Worm (Caenorhabditis elegans) whole organism, L2 larva: ENCODE measurements around the gene hecw-1.
"Not testable (repeated sequence)": the region's sequence is repeated elsewhere in the genome, so short reads cannot be mapped to it uniquely, and the experiment has no call there.

ENCODE experiments used
- C34F6.9 ChIP-seq: fragments of 150-350 bp; optimal IDR thresholded peaks from 2 replicates; lab custom pipeline; 2014; ENCODE audit warnings: missing biosample characterization, missing genetic modification characterization
- F13H6.1 ChIP-seq: sonication (generic microtip); optimal IDR thresholded peaks from 2 replicates; lab custom pipeline; 2016; ENCODE audit warnings: missing genetic modification characterization, missing compliant biosample characterization
- R02D3.7 ChIP-seq: fragments of 150-350 bp; optimal IDR thresholded peaks from 2 replicates; lab custom pipeline; 2014; ENCODE audit warnings: missing biosample characterization, missing genetic modification characterization
- ZK546.5 ChIP-seq: sonication (generic microtip); optimal IDR thresholded peaks from 2 replicates; lab custom pipeline; 2017; ENCODE audit warnings: missing biosample characterization, missing genetic modification characterization
- alr-1 ChIP-seq: fragments of 150-350 bp; optimal IDR thresholded peaks from 2 replicates; lab custom pipeline; 2014; ENCODE audit warnings: missing biosample characterization, missing genetic modification characterization
- aly-2 ChIP-seq: fragments of 150-350 bp; optimal IDR thresholded peaks from 2 replicates; lab custom pipeline; 2014; ENCODE audit warnings: missing biosample characterization, missing genetic modification characterization
- ama-1 ChIP-seq: fragments of 150-350 bp; optimal IDR thresholded peaks from 2 replicates; lab custom pipeline; 2018; ENCODE audit warnings: inconsistent platforms
- blmp-1 ChIP-seq: sonication (generic microtip); optimal IDR thresholded peaks from 2 replicates; lab custom pipeline; 2017; ENCODE audit warnings: missing genetic modification characterization, mild to moderate bottlenecking, missing compliant biosample characterization, antibody characterized with exemption, moderate library complexity; ENCODE audit not compliant: insufficient read depth
- ceh-16 ChIP-seq: fragments of 150-350 bp; optimal IDR thresholded peaks from 2 replicates; lab custom pipeline; 2014; ENCODE audit warnings: missing biosample characterization, missing genetic modification characterization
- ceh-82 ChIP-seq: fragments of 150-350 bp; optimal IDR thresholded peaks from 2 replicates; lab custom pipeline; 2014; ENCODE audit warnings: missing biosample characterization, missing genetic modification characterization
- crh-2 ChIP-seq: sonication (generic microtip); optimal IDR thresholded peaks from 2 replicates; lab custom pipeline; 2017; ENCODE audit warnings: missing biosample characterization, missing genetic modification characterization
- dmd-4 ChIP-seq: sonication (generic microtip); optimal IDR thresholded peaks from 2 replicates; lab custom pipeline; 2017; ENCODE audit warnings: missing biosample characterization, missing genetic modification characterization
- egl-27 ChIP-seq: sonication (generic microtip); optimal IDR thresholded peaks from 3 replicates; lab custom pipeline; 2017; ENCODE audit warnings: missing biosample characterization, missing genetic modification reagents, missing genetic modification characterization
- elt-1 ChIP-seq: fragments of 150-350 bp; optimal IDR thresholded peaks from 2 replicates; lab custom pipeline; 2014; ENCODE audit warnings: missing biosample characterization, missing genetic modification characterization
- fos-1 ChIP-seq: fragments of 150-350 bp; optimal IDR thresholded peaks from 2 replicates; lab custom pipeline; 2014; ENCODE audit warnings: missing biosample characterization, missing genetic modification characterization
- gmeb-1 ChIP-seq: fragments of 150-350 bp; optimal IDR thresholded peaks from 2 replicates; lab custom pipeline; 2014; ENCODE audit warnings: missing biosample characterization, missing genetic modification characterization
- lin-11 ChIP-seq: fragments of 150-350 bp; sonication (generic microtip); optimal IDR thresholded peaks from 2 replicates; lab custom pipeline; 2014; ENCODE audit warnings: missing biosample characterization, missing genetic modification characterization, inconsistent platforms, mixed read lengths
- lin-39 ChIP-seq: fragments of 150-350 bp; optimal IDR thresholded peaks from 2 replicates; lab custom pipeline; 2014; ENCODE audit warnings: missing biosample characterization, missing genetic modification reagents, missing genetic modification characterization
- mab-5 ChIP-seq: fragments of 150-350 bp; optimal IDR thresholded peaks from 2 replicates; lab custom pipeline; 2014; ENCODE audit warnings: missing biosample characterization, missing genetic modification characterization
- mbf-1 ChIP-seq: sonication (generic microtip); optimal IDR thresholded peaks from 2 replicates; lab custom pipeline; 2017; ENCODE audit warnings: missing biosample characterization, missing genetic modification characterization
- mdl-1 ChIP-seq, 2 experiments: fragments of 150-350 bp in 1 of 2; sonication (generic microtip) in 1 of 2; optimal IDR thresholded peaks; 2 replicates each; lab custom pipeline; 2017; ENCODE audit warnings: missing biosample characterization in 2 of 2, missing genetic modification characterization in 2 of 2
- nhr-10 ChIP-seq: sonication (generic microtip); optimal IDR thresholded peaks from 2 replicates; lab custom pipeline; 2017; ENCODE audit warnings: missing biosample characterization, missing genetic modification characterization
- nhr-11 ChIP-seq: fragments of 150-350 bp; optimal IDR thresholded peaks from 2 replicates; lab custom pipeline; 2014; ENCODE audit warnings: missing biosample characterization, missing genetic modification characterization
- nhr-129 ChIP-seq: fragments of 150-350 bp; optimal IDR thresholded peaks from 2 replicates; lab custom pipeline; 2014; ENCODE audit warnings: missing biosample characterization, missing genetic modification characterization
- nhr-21 ChIP-seq: fragments of 150-350 bp; optimal IDR thresholded peaks from 2 replicates; lab custom pipeline; 2014; ENCODE audit warnings: missing biosample characterization, missing genetic modification characterization
- nhr-23 ChIP-seq: fragments of 150-350 bp; optimal IDR thresholded peaks from 2 replicates; lab custom pipeline; 2014; ENCODE audit warnings: missing biosample characterization, missing genetic modification reagents, missing genetic modification characterization
- nhr-237 ChIP-seq: fragments of 150-350 bp; optimal IDR thresholded peaks from 2 replicates; lab custom pipeline; 2014; ENCODE audit warnings: missing biosample characterization, missing genetic modification characterization
- nhr-25 ChIP-seq: fragments of 150-350 bp; sonication (generic microtip); optimal IDR thresholded peaks from 3 replicates; lab custom pipeline; 2014; ENCODE audit warnings: missing biosample characterization, missing genetic modification characterization
- nhr-6 ChIP-seq: fragments of 150-350 bp; optimal IDR thresholded peaks from 2 replicates; lab custom pipeline; 2014; ENCODE audit warnings: missing biosample characterization, missing genetic modification characterization
- nhr-77 ChIP-seq: fragments of 150-350 bp; optimal IDR thresholded peaks from 2 replicates; lab custom pipeline; 2014; ENCODE audit warnings: missing biosample characterization, missing genetic modification characterization
- peb-1 ChIP-seq: fragments of 150-350 bp; optimal IDR thresholded peaks from 2 replicates; lab custom pipeline; 2014; ENCODE audit warnings: missing biosample characterization, missing genetic modification characterization
- skn-1 ChIP-seq: sonication (generic microtip); optimal IDR thresholded peaks from 2 replicates; lab custom pipeline; 2017; ENCODE audit warnings: missing biosample characterization, missing genetic modification characterization
- sma-3 ChIP-seq: sonication (generic microtip); optimal IDR thresholded peaks from 2 replicates; lab custom pipeline; 2016; ENCODE audit warnings: missing genetic modification reagents, missing genetic modification characterization, missing compliant biosample characterization
- sma-9 ChIP-seq, 2 experiments: fragments of 150-350 bp in 1 of 2; sonication (generic microtip) in 1 of 2; optimal IDR thresholded peaks; 2 replicates each; lab custom pipeline; 2014 to 2016; ENCODE audit warnings: missing genetic modification characterization in 2 of 2, mild to moderate bottlenecking in 1 of 2, missing biosample characterization in 1 of 2, missing compliant biosample characterization in 1 of 2, missing genetic modification reagents in 1 of 2, moderate library complexity in 1 of 2
- unc-39 ChIP-seq: fragments of 150-350 bp; optimal IDR thresholded peaks from 2 replicates; lab custom pipeline; 2014; ENCODE audit warnings: missing biosample characterization, missing genetic modification characterization
- zag-1 ChIP-seq: fragments of 150-350 bp; optimal IDR thresholded peaks from 2 replicates; lab custom pipeline; 2014; ENCODE audit warnings: missing biosample characterization, missing genetic modification characterization
- ztf-11 ChIP-seq: sonication (generic microtip); optimal IDR thresholded peaks from 2 replicates; lab custom pipeline; 2017; ENCODE audit warnings: missing biosample characterization, missing genetic modification characterization
- ztf-4 ChIP-seq: fragments of 150-350 bp; optimal IDR thresholded peaks from 2 replicates; lab custom pipeline; 2014; ENCODE audit warnings: missing biosample characterization, missing genetic modification characterization

Gene hecw-1

DNA sequence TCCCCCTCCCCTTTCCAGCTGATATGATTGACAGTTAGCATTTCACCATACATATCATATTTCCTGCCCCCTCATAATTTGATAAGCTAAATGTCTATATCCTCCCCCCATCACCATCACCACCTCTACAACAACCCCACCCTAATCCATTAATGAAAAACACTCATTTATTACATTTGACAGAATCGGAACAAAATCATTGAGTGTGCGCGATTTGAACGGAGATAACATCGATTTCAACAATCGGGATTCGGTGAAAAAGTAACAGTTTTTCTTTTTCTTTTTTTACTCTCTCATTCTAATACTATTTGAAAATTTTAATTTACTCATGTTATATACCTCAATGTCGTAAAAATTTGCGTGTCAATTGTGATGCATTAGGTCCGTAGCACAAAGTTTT lies 43.9 kb downstream of the hecw-1 start:
- no peak for TF ChIP-seq sma-3 (GFP tag; lab: Kevin White, UChicago)
- no peak for TF ChIP-seq mbf-1 (tag; lab: Kevin White, UChicago)
- no peak for TF ChIP-seq fos-1 (tag; lab: Kevin White, UChicago)
- no peak for TF ChIP-seq nhr-10

ce11 chrIII:3344573-3344972 lies 45.2 kb downstream of the hecw-1 start, which contains the start of gene gei-1:
TSS of gene gei-1 (plus strand) at chrIII:3344873.
- TF ChIP-seq sma-9 (GFP tag; optimal IDR thresholded peaks at IDR 0.05; lab: Kevin White, UChicago) = no peak
- TF ChIP-seq sma-9 (tag; optimal IDR thresholded peaks at IDR 0.05; lab: Kevin White, UChicago) = no peak
- no peak for TF ChIP-seq gmeb-1 (tag; lab: Kevin White, UChicago)
- TF ChIP-seq F13H6.1 = no peak

- peak; percentile 86 for TF ChIP-seq fos-1 (tag; lab: Kevin White, UChicago)
- no peak for TF ChIP-seq zag-1 (tag; lab: Kevin White, UChicago)
These were observed 46.3 kb downstream of the hecw-1 start for ce11 chrIII:3343463-3343862.

DNA sequence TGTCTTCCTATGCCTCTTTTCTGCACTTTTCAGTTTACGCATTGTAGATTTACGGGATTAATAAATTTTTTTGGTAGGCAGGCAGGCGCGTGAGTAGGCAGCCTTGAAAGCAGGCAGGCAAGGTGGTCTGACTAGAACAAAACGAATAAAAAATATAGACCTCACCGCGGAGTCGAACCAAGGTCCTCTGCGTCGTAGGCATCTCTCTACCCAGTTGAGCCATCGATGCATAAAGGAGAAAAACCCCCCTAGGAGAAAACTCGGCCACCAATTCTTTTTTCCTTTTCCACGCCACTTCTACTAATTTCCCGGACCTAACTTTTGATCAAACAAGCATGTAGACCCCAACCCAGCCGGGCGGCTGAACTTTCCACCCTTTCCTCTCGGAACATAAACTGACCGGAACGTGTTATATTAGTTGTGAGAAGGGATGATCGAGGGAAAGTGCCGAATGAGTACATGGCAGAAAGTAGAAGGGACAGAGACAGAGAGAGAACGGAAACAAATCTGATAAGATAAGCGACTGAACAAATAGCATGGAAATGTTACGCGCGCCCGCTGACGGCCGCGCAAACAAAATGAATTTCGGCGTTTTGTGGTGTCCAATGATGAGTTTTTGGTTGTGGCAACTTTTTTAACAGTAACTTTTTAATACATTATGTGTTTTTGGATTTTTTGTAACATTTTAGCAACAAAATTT lies 50.3 kb downstream of the hecw-1 start:
- TF ChIP-seq nhr-11 (tag; lab: Kevin White, UChicago) = no peak
- TF ChIP-seq fos-1 (tag; lab: Kevin White, UChicago) = peak; percentile 86
- no peak for TF ChIP-seq egl-27 (tag; lab: Kevin White, UChicago)
- TF ChIP-seq nhr-6 (tag; lab: Kevin White, UChicago) = no peak
- TF ChIP-seq ceh-82 (tag; lab: Kevin White, UChicago) = no peak
- TF ChIP-seq zag-1 (tag; lab: Kevin White, UChicago) = no peak
- TF ChIP-seq sma-3 (GFP tag; lab: Kevin White, UChicago) = peak; percentile 37
- no peak for TF ChIP-seq nhr-237
- TF ChIP-seq aly-2 = no peak
- no peak for TF ChIP-seq ZK546.5 (tag; lab: Kevin White, UChicago)
- TF ChIP-seq F13H6.1 = peak; percentile 15
- TF ChIP-seq unc-39 = no peak
- TF ChIP-seq nhr-21 (tag; lab: Kevin White, UChicago) = peak; percentile 32
- no peak for TF ChIP-seq mdl-1 (tag; optimal IDR thresholded peaks at IDR 0.05; lab: Kevin White, UChicago)
- no peak for TF ChIP-seq ztf-11
- no peak for TF ChIP-seq gmeb-1 (tag; lab: Kevin White, UChicago)
- no peak for TF ChIP-seq crh-2 (tag; lab: Kevin White, UChicago)
- no peak for TF ChIP-seq alr-1 (tag; lab: Kevin White, UChicago)
- no peak for TF ChIP-seq nhr-25 (tag; lab: Kevin White, UChicago)
- no peak for TF ChIP-seq R02D3.7 (tag; lab: Kevin White, UChicago)
- TF ChIP-seq skn-1 (tag; lab: Kevin White, UChicago) = no peak
- TF ChIP-seq mab-5 = no peak
- no peak for TF ChIP-seq nhr-77 (tag; lab: Kevin White, UChicago)
- TF ChIP-seq dmd-4 (tag; lab: Kevin White, UChicago) = no peak
- TF ChIP-seq blmp-1 (tag; lab: Kevin White, UChicago) = peak; percentile 19
- TF ChIP-seq sma-9 (GFP tag; optimal IDR thresholded peaks at IDR 0.05; lab: Kevin White, UChicago) = peak; percentile 73
- no peak for TF ChIP-seq sma-9 (tag; optimal IDR thresholded peaks at IDR 0.05; lab: Kevin White, UChicago)

DNA sequence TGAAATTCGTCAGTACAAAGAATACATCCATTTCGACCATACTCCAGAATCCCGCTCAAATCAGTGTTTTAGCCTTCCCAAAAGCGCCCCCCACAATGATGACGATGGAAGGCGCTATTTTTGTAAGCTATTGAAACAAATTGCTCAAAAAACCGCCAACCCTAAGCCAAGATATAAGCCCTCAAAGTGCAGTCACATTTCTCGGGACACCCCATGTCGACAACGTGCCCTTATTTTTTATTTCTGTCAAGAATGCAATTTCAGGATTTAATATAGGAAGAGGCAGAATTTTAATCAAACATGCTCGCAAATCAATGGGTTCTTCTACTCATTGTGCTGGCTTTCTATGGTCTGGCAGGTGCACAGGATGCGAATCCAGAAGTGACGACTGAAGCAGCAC lies 57.0 kb downstream of the hecw-1 start, which contains the start of gene Y53G8AR.1:
Gene Y53G8AR.1, plus strand, starts transcription at position 301 of the 400 bp plus-strand sequence.
- TF ChIP-seq ZK546.5, ceh-82, peb-1 (tag; lab: Kevin White, UChicago): not testable (repeated sequence)

DNA sequence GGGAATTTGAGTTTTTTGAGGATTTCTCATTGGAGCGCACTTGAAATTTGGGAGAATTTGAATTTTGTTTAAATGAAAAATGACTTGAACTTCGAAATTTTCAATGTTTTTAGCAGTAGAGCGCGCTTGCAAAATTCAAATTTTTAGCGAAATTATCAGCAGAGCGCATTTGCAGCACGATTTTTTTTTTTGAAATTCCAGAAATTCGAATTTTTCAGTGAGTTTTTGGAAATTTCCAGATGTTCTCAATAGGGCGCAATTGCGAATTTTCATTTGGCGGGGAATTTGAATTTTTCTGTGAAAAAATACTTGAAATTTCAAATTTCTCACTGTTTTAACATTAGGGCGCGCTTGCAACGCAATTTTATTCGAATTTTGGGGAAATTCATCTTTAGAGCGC lies 58.0 kb downstream of the hecw-1 start:
- no peak for TF ChIP-seq nhr-23 (tag; lab: Kevin White, UChicago)
- TF ChIP-seq skn-1 (tag; lab: Kevin White, UChicago) = no peak
- no peak for TF ChIP-seq ceh-16 (tag; lab: Kevin White, UChicago)
- TF ChIP-seq mdl-1 (tag; optimal IDR thresholded peaks at IDR 0.05; lab: Kevin White, UChicago) = no peak
- TF ChIP-seq nhr-21 (tag; lab: Kevin White, UChicago) = no peak
- TF ChIP-seq elt-1 (tag; lab: Kevin White, UChicago) = no peak
- TF ChIP-seq blmp-1 (tag; lab: Kevin White, UChicago) = no peak
- no peak for TF ChIP-seq sma-3 (GFP tag; lab: Kevin White, UChicago)
- TF ChIP-seq nhr-129 (tag; lab: Kevin White, UChicago) = no peak
- TF ChIP-seq nhr-11 (tag; lab: Kevin White, UChicago) = no peak
- no peak for TF ChIP-seq ztf-4 (tag; lab: Kevin White, UChicago)
- no peak for TF ChIP-seq nhr-10
- TF ChIP-seq crh-2 (tag; lab: Kevin White, UChicago) = no peak
- no peak for TF ChIP-seq lin-11 (tag; lab: Kevin White, UChicago)
- TF ChIP-seq nhr-77 (tag; lab: Kevin White, UChicago) = no peak
- no peak for TF ChIP-seq lin-39 (tag; lab: Kevin White, UChicago)
- no peak for TF ChIP-seq alr-1 (tag; lab: Kevin White, UChicago)
- TF ChIP-seq ama-1 (lab: Kevin White, UChicago) = no peak
- no peak for TF ChIP-seq egl-27 (tag; lab: Kevin White, UChicago)
- no peak for TF ChIP-seq C34F6.9 (tag; lab: Kevin White, UChicago)
